Fruit fly (Drosophila melanogaster) whole organism, pupa: Measurements from ENCODE around the gene CG45491.

Source experiments
- CG10348 ChIP-seq: fragments of 200-800 bp; sonication (Bioruptor generic); IDR thresholded peaks from 2 replicates; pipeline ENCODE4 v1.3.6; 2022; ENCODE audit warnings: missing biosample characterization, missing genetic modification characterization
- CG12605 ChIP-seq: fragments of 200-800 bp; sonication (Bioruptor generic); IDR thresholded peaks from 2 replicates; pipeline ENCODE4 v1.3.6; 2022; ENCODE audit warnings: missing biosample characterization, missing genetic modification characterization
- CG13204 ChIP-seq: fragments of 200-800 bp; sonication (Bioruptor generic); optimal IDR thresholded peaks from 2 replicates; lab custom pipeline; 2018; ENCODE audit warnings: missing biosample characterization, mild to moderate bottlenecking, missing genetic modification characterization, moderate library complexity
- CG14655 ChIP-seq: fragments of 200-800 bp; sonication (Bioruptor generic); optimal IDR thresholded peaks from 3 replicates; lab custom pipeline; 2017; ENCODE audit warnings: mild to moderate bottlenecking, missing biosample characterization, missing genetic modification reagents, missing genetic modification characterization
- CG15710 ChIP-seq: fragments of 200-800 bp; sonication (Bioruptor generic); optimal IDR thresholded peaks from 2 replicates; lab custom pipeline; 2018; ENCODE audit warnings: missing biosample characterization, mild to moderate bottlenecking, missing genetic modification characterization, moderate library complexity
- CG17806 ChIP-seq: fragments of 200-800 bp; sonication (Bioruptor generic); optimal IDR thresholded peaks from 2 replicates; lab custom pipeline; 2018; ENCODE audit warnings: missing biosample characterization, mild to moderate bottlenecking, missing genetic modification characterization, moderate library complexity
- CG32121 ChIP-seq: fragments of 200-800 bp; sonication (Bioruptor generic); IDR thresholded peaks from 2 replicates; pipeline ENCODE4 v1.3.6; 2022; ENCODE audit warnings: missing biosample characterization, missing genetic modification characterization
- CG34367 ChIP-seq: fragments of 200-800 bp; sonication (Bioruptor generic); optimal IDR thresholded peaks from 2 replicates; lab custom pipeline; 2018; ENCODE audit warnings: missing biosample characterization, mild to moderate bottlenecking, missing genetic modification characterization
- CG4496 ChIP-seq: fragments of 200-800 bp; sonication (Bioruptor generic); IDR thresholded peaks from 3 replicates; pipeline ENCODE4 v1.3.6; 2022; ENCODE audit warnings: missing biosample characterization, missing genetic modification characterization
- CG8159 ChIP-seq: fragments of 200-800 bp; sonication (Bioruptor generic); optimal IDR thresholded peaks from 3 replicates; lab custom pipeline; 2018; ENCODE audit warnings: missing biosample characterization, mild to moderate bottlenecking, missing genetic modification characterization, moderate library complexity
- CG8301 ChIP-seq: fragments of 200-800 bp; sonication (Bioruptor generic); optimal IDR thresholded peaks from 2 replicates; lab custom pipeline; 2018; ENCODE audit warnings: missing biosample characterization, mild to moderate bottlenecking, missing genetic modification characterization
- CG9948 ChIP-seq: fragments of 200-800 bp; sonication (Bioruptor generic); optimal IDR thresholded peaks from 2 replicates; lab custom pipeline; 2018; ENCODE audit warnings: missing biosample characterization, mild to moderate bottlenecking, missing genetic modification characterization, moderate library complexity
- D1 ChIP-seq: fragments of 200-800 bp; sonication (Bioruptor generic); optimal IDR thresholded peaks from 2 replicates; lab custom pipeline; 2018; ENCODE audit warnings: missing biosample characterization, mild to moderate bottlenecking, missing genetic modification characterization, moderate library complexity
- EcR ChIP-seq: fragments of 200-800 bp; sonication (Bioruptor generic); optimal IDR thresholded peaks from 3 replicates; lab custom pipeline; 2019; ENCODE audit warnings: missing biosample characterization, missing genetic modification characterization, mild to moderate bottlenecking, moderate library complexity, missing genetic modification reagents
- Ets98B ChIP-seq: fragments of 200-800 bp; sonication (Bioruptor generic); IDR thresholded peaks from 2 replicates; pipeline ENCODE4 v1.3.6; 2022; ENCODE audit warnings: missing biosample characterization, missing genetic modification characterization
- Pif1A ChIP-seq: fragments of 200-800 bp; sonication (Bioruptor generic); optimal IDR thresholded peaks from 3 replicates; lab custom pipeline; 2016; ENCODE audit warnings: missing biosample characterization, missing genetic modification characterization
- Pif1B ChIP-seq: fragments of 200-800 bp; sonication (Bioruptor generic); optimal IDR thresholded peaks from 3 replicates; lab custom pipeline; 2016; ENCODE audit warnings: missing biosample characterization, missing genetic modification characterization
- Snoo ChIP-seq: fragments of 200-800 bp; sonication (Bioruptor generic); optimal IDR thresholded peaks from 3 replicates; lab custom pipeline; 2017; ENCODE audit warnings: missing biosample characterization, mild to moderate bottlenecking, missing genetic modification characterization, inconsistent platforms
- fd96Ca ChIP-seq: fragments of 200-800 bp; sonication (Bioruptor generic); IDR thresholded peaks from 3 replicates; pipeline ENCODE4 v1.3.6; 2022; ENCODE audit warnings: missing biosample characterization, missing genetic modification characterization
- gl ChIP-seq: fragments of 200-800 bp; sonication (Bioruptor generic); optimal IDR thresholded peaks from 2 replicates; lab custom pipeline; 2018; ENCODE audit warnings: missing biosample characterization, mild to moderate bottlenecking, missing genetic modification characterization
- rn ChIP-seq: fragments of 200-800 bp; sonication (Bioruptor generic); IDR thresholded peaks from 2 replicates; pipeline ENCODE4 v1.3.6; 2022; ENCODE audit warnings: missing biosample characterization, missing genetic modification characterization

The CG45491 gene

dm6 chrX:19897991-19898473, 40.8 kb downstream of the CG45491 start:
- TF ChIP-seq Pif1B (GFP tag; lab: Kevin White, UChicago) (no peak), fd96Ca (GFP tag; lab: Robert Waterston, UW) (no peak), EcR (GFP tag; lab: Kevin White, UChicago) (peak; percentile 2), CG12605 (no peak), CG4496 (GFP tag; lab: Robert Waterston, UW) (no peak), CG15710 (tag; lab: Kevin White, UChicago) (no peak)

DNA sequence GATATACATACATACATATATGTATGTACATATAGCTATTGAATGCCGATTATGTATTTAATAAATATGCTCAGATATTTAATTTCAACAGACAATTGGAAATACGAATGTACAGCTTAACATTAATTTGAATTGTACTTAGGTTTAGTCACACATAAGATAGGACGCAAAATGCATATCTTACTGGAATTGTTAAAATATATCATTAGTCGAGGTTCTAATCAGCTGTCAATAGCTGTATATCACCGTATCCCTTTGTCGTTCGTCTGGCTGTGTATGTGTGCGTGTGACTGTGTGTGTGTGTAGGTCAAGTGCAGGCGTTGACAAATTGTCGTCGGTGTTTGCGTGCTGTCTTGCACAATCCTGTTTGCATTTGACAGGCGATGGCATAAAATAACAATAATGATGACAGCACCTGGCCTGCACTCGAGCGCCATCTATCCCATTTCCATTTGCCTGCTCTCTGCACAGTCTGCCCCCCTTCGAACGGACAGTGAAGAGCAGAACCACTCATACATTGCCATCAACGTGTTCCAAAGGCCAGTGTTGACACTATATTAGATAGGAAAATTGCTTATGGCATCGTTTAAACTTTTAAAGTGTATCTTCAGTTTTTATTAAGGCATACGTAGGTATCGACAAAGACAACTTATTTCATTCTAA, 41.3 kb downstream of the CG45491 start:
- peak; percentile 30 for TF ChIP-seq CG17806 (tag; lab: Kevin White, UChicago)
- no peak for TF ChIP-seq CG8159 (tag; lab: Kevin White, UChicago)

- TF ChIP-seq CG13204 (GFP tag; lab: Kevin White, UChicago) (no peak), D1 (tag; lab: Kevin White, UChicago) (no peak), rn (GFP tag; lab: Robert Waterston, UW) (no peak), CG4496 (GFP tag; lab: Robert Waterston, UW) (no peak), CG15710 (tag; lab: Kevin White, UChicago) (no peak)
These were observed 46.7 kb downstream of the CG45491 start for dm6 chrX:19892070-19892469.

dm6 chrX:19890010-19890665, 48.7 kb downstream of the CG45491 start, which contains the start of gene amn:
Gene amn (minus strand): TSS chrX:19890060.
- no peak for TF ChIP-seq CG13204 (GFP tag; lab: Kevin White, UChicago)
- no peak for TF ChIP-seq fd96Ca (GFP tag; lab: Robert Waterston, UW)
- no peak for TF ChIP-seq Ets98B
- TF ChIP-seq Pif1A (GFP tag; lab: Kevin White, UChicago) = no peak
- TF ChIP-seq CG9948 (tag; lab: Kevin White, UChicago) = no peak
- TF ChIP-seq CG8159 (tag; lab: Kevin White, UChicago) = no peak
- no peak for TF ChIP-seq gl (tag; lab: Kevin White, UChicago)
- no peak for TF ChIP-seq CG14655 (GFP tag; lab: Kevin White, UChicago)
- no peak for TF ChIP-seq CG32121
- TF ChIP-seq CG17806 (tag; lab: Kevin White, UChicago) = no peak
- TF ChIP-seq CG12605 = no peak

dm6 chrX:19889128-19889756, 49.6 kb downstream of the CG45491 start:
- TF ChIP-seq CG13204 (GFP tag; lab: Kevin White, UChicago) (peak; percentile 23), Snoo (tag; lab: Kevin White, UChicago) (peak; percentile 70), CG17806 (tag; lab: Kevin White, UChicago) (peak; percentile 61), CG32121 (0 out of 2 replicates have a peak, but pooled peaks have one; percentile 28), CG9948 (tag; lab: Kevin White, UChicago) (peak; percentile 73), Ets98B (peak; percentile 39; the same call in 1 of the 2 replicates), gl (tag; lab: Kevin White, UChicago) (peak; percentile 58), Pif1A (GFP tag; lab: Kevin White, UChicago) (peak; percentile 73), Pif1B (GFP tag; lab: Kevin White, UChicago) (peak; percentile 40), fd96Ca (GFP tag; lab: Robert Waterston, UW) (peak; percentile 60; the same call in 2 of the 3 replicates), CG8301 (peak; percentile 31), CG12605 (no peak), CG4496 (GFP tag; lab: Robert Waterston, UW) (peak; percentile 30; the same call in 1 of the 3 replicates), D1 (tag; lab: Kevin White, UChicago) (no peak), CG34367 (peak; percentile 55), CG8159 (tag; lab: Kevin White, UChicago) (peak; percentile 74), CG15710 (tag; lab: Kevin White, UChicago) (peak; percentile 76), EcR (GFP tag; lab: Kevin White, UChicago) (no peak), CG14655 (GFP tag; lab: Kevin White, UChicago) (peak; percentile 45), CG10348 (GFP tag; lab: Robert Waterston, UW) (no peak), rn (GFP tag; lab: Robert Waterston, UW) (no peak)
